Worm (Caenorhabditis elegans): ENCODE results near the gene dmd-3.

- TF ChIP-seq nhr-237 (tag; optimal IDR thresholded peaks at IDR 0.05) = no peak
- TF ChIP-seq pha-4 (tag; optimal IDR thresholded peaks at IDR 0.05) = no peak
- TF ChIP-seq lin-13 (tag; optimal IDR thresholded peaks at IDR 0.05) = no peak
- no peak for TF ChIP-seq mep-1 (tag; optimal IDR thresholded peaks at IDR 0.05)
- TF ChIP-seq elt-1 (tag; optimal IDR thresholded peaks at IDR 0.05; ENCODE audit: borderline replicate concordance, insufficient read depth) = no peak
- no peak for TF ChIP-seq nhr-12 (tag; optimal IDR thresholded peaks at IDR 0.05)
- no peak for TF ChIP-seq unc-39 (tag; optimal IDR thresholded peaks at IDR 0.05)
- TF ChIP-seq unc-62 (GFP tag; optimal IDR thresholded peaks at IDR 0.05) = no peak
- TF ChIP-seq ztf-11 (tag; optimal IDR thresholded peaks at IDR 0.05) = no peak
Observed at ce11 chrV:19629544-19629943, 25.5 kb downstream of the dmd-3 start.
